Fruit fly (Drosophila melanogaster) whole organism, pupa: Measurements from ENCODE around the gene S-Lap4.

Experiments used
- CG15710 ChIP-seq: fragments of 200-800 bp; sonication (Bioruptor generic); optimal IDR thresholded peaks from 2 replicates; lab custom pipeline; 2018; ENCODE audit warnings: missing biosample characterization, mild to moderate bottlenecking, missing genetic modification characterization, moderate library complexity
- Pif1B ChIP-seq: fragments of 200-800 bp; sonication (Bioruptor generic); optimal IDR thresholded peaks from 3 replicates; lab custom pipeline; 2016; ENCODE audit warnings: missing biosample characterization, missing genetic modification characterization
- rn ChIP-seq: fragments of 200-800 bp; sonication (Bioruptor generic); IDR thresholded peaks from 2 replicates; pipeline ENCODE4 v1.3.6; 2022; ENCODE audit warnings: missing biosample characterization, missing genetic modification characterization

- TF ChIP-seq CG15710, result no peak
- TF ChIP-seq rn (GFP tag; lab: Robert Waterston, UW), result no peak
- no peak for TF ChIP-seq Pif1B (GFP tag; lab: Kevin White, UChicago)
These were observed 50.2 kb downstream of the S-Lap4 start for dm6 chr3L:10540839-10541238.
